Worm (Caenorhabditis elegans): ENCODE measurements around the gene mpc-1.

DNA sequence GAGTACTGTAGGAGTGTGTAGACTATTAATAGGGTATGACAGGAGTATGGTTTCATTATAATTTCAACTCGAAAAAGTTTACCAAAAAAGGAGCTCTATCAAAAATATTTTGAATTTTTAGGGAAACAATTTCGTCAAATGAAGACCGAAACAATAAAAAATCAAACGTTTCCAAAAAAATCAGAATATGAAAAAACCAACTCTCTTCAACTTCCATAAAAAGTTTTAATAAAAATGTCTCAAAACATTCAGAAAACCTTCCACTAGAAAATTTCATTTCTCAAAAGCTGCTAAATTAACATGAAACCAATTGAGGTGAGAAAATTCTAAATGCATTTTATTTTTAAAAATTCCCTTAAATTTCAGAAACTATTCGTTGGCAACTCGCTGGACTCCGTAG lies 42.7 kb upstream of the mpc-1 start, which contains the start of gene ckb-3:
- TF ChIP-seq nhr-25 (tag; optimal IDR thresholded peaks at IDR 0.05) (no peak), nhr-129 (tag; optimal IDR thresholded peaks at IDR 0.05) (no peak), nhr-21 (tag; optimal IDR thresholded peaks at IDR 0.05) (no peak), nhr-237 (tag; optimal IDR thresholded peaks at IDR 0.05) (no peak), zag-1 (tag; optimal IDR thresholded peaks at IDR 0.05) (no peak), lin-11 (tag; optimal IDR thresholded peaks at IDR 0.05) (no peak), nhr-12 (tag; optimal IDR thresholded peaks at IDR 0.05) (no peak)

All from whole organism, L2 larva.